Fruit fly (Drosophila melanogaster) Kc167 (cell line): Measurements from ENCODE around the gene CG4151.

Source experiments
- Myc ChIP-seq: fragments of >200 bp; optimal IDR thresholded peaks from 2 replicates; lab custom pipeline; 2017; ENCODE audit warnings: missing external identifiers
- Sin3A ChIP-seq: fragments of >200 bp; optimal IDR thresholded peaks from 2 replicates; lab custom pipeline; 2018; ENCODE audit warnings: missing external identifiers
- h ChIP-seq: fragments of >200 bp; optimal IDR thresholded peaks from 3 replicates; lab custom pipeline; 2018; ENCODE audit warnings: missing external identifiers
- insv ChIP-seq: fragments of >200 bp; optimal IDR thresholded peaks from 3 replicates; lab custom pipeline; 2018; ENCODE audit warnings: missing external identifiers
- psq ChIP-seq: fragments of >200 bp; optimal IDR thresholded peaks from 2 replicates; lab custom pipeline; 2017; ENCODE audit warnings: missing external identifiers
- ttk ChIP-seq: sonication (Bioruptor generic); optimal IDR thresholded peaks from 2 replicates; lab custom pipeline; 2017; ENCODE audit warnings: missing external identifiers

Gene CG4151

DNA sequence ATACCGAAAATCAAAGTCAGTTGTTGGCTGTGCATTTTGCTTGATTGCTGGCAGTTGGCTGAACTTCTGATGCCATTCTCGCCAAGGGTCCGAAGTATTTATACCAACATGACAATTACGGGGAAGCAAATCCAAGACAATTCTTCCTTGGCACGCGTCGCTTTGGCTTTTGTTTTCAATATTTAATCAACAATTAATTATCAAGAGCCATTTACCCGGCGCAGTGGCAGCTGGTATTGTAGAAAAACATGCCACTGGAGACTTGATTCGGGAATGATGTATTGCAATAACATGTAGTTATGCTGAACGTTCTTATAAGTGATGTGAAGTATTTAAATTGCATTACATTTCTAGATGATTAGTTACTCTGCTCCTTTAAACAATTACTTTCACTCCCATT, at the start of gene CG4151, which contains the start of gene CG32762:
CG4151 (plus strand) TSS at position 348 of the 400 bp plus-strand sequence.
CG32762 (minus strand) TSS at position 101 of the 400 bp plus-strand sequence.
- TF ChIP-seq ttk (lab: Kevin White, UChicago): no peak
- no peak for TF ChIP-seq Myc (lab: Kevin White, UChicago)

DNA sequence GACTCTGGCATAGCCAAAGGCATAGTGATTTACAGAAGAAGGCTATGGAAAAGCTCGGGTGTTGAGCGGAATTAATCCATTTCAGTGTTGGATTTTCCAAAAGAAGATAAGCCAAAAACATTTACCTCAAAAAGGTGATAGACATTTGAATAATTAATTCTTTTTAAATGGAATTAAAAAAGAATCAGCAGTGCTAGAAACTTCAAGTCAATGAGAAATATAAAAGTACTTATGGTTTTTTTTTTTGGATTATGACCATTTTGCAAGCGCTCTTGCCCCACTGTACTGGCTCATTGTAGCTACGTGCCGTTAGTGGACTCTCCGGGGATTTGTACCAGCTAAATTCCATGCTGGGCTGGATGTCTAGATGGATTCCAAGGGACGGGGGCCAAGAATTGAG, 15.4 kb upstream of the CG4151 start:
- TF ChIP-seq Sin3A (lab: Kevin White, UChicago): no peak
- no peak for TF ChIP-seq h (lab: Kevin White, UChicago)
- no peak for TF ChIP-seq ttk (lab: Kevin White, UChicago)
- no peak for TF ChIP-seq insv

DNA sequence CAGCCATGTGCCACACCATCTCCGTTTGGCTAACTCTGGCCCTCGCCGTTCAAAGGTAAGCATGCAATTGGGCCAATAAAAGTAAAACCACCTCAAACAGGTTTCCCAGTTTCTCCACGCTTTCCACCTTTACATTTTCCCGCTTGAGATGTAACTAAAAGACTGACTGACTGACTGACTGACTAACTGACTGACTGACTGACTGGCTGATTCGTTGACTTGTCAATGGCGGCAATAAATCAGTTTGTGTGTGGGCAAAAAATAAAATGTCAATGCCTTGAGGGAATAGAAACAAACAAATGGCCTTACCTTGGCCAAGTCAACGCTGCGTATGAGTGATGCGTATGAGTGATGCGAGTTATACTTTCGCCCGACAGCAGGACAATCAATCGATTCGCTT, 13.9 kb upstream of the CG4151 start:
- TF ChIP-seq Sin3A (lab: Kevin White, UChicago): no peak

DNA sequence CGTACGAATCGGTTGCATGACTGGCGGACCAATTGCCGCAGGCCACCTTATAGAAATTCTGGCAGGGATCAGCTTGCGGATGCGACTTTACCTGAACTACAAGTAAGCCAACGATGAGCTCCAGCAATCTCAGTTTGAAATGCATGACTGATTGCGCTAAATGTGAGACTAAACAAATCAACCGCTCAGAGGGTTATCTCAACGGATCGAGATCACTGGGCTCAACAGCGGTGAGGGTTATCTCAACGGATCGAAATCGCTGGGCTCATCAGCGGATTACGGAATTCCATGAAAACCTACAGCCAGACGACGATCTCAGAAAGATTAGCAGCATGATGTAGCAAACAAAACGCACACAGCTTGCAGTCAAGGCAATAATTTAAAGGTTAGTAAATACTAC, 5.4 kb upstream of the CG4151 start, which contains the start of gene frma:
frma (minus strand) TSS at position 152 of the 400 bp plus-strand sequence.
- no peak for TF ChIP-seq insv
- no peak for TF ChIP-seq h (lab: Kevin White, UChicago)
- TF ChIP-seq psq (lab: Kevin White, UChicago): no peak
- no peak for TF ChIP-seq Myc (lab: Kevin White, UChicago)
- TF ChIP-seq Sin3A (lab: Kevin White, UChicago): no peak
- TF ChIP-seq ttk (lab: Kevin White, UChicago): no peak

DNA sequence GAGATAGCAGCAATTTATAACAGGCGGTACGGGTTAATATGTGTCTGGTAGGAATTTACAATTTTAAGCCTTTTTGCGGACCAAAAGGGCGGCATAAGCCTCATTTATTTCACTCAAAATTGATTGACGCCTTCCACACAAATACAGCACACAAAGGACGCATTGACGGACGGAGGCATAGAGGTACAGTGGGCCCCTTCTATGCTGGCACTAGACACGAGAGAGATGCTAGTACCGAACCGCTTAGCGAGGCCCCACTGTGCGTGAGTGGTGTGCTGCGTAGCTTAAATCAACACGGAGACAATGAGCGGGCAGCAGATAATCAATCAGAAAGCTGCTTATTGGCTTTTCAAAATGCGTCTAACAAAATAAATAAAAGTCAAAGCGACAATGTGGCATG, 4.5 kb upstream of the CG4151 start:
- no peak for TF ChIP-seq Myc (lab: Kevin White, UChicago)
- no peak for TF ChIP-seq h (lab: Kevin White, UChicago)
- no peak for TF ChIP-seq ttk (lab: Kevin White, UChicago)
- no peak for TF ChIP-seq psq (lab: Kevin White, UChicago)
- TF ChIP-seq Sin3A (lab: Kevin White, UChicago): no peak
- TF ChIP-seq insv: no peak

DNA sequence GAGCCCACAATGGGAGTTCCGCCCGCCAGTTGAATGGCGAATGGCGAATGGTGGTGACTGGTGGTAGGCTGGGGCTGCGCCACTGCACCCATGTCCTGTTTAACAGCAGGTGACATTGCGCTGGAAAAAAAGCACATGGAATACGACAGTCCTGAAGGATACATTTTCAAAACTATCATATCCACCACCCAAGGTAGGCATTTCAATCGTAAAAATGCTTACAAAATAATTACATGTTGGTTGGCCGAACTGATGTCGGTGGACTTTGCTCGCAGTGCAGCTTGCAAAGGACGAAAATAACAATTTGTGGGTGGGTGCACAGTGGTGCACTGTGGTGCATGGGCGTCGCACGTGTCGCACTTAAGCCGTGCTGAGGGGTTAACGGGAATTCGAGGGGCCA, 2.6 kb downstream of the CG4151 start:
- TF ChIP-seq ttk (lab: Kevin White, UChicago) (no peak), psq (lab: Kevin White, UChicago) (no peak), Myc (lab: Kevin White, UChicago) (no peak), insv (no peak), h (lab: Kevin White, UChicago) (no peak), Sin3A (lab: Kevin White, UChicago) (no peak)

DNA sequence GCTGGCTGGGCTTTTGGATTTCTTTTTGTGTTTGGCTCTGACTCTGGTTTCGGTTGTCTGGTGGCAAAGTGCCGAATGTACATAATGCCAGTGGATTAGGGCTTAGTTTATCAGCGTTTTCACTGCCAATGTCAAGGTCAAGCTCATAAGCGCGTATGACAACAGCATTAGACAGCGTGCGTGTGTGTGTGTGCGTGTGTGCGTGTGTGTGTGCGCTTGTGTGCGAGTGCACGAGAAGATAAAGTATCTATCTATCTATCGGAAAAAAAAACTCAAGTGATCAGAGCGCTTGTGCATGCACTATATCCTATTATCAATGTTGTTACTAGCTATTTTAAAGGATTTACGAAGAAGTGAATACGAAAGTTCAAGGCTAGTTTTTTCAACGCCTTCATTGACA, 9.9 kb downstream of the CG4151 start:
- TF ChIP-seq Sin3A (lab: Kevin White, UChicago) (no peak), psq (lab: Kevin White, UChicago) (no peak), insv (no peak), Myc (lab: Kevin White, UChicago) (no peak), ttk (lab: Kevin White, UChicago) (no peak), h (lab: Kevin White, UChicago) (no peak)

DNA sequence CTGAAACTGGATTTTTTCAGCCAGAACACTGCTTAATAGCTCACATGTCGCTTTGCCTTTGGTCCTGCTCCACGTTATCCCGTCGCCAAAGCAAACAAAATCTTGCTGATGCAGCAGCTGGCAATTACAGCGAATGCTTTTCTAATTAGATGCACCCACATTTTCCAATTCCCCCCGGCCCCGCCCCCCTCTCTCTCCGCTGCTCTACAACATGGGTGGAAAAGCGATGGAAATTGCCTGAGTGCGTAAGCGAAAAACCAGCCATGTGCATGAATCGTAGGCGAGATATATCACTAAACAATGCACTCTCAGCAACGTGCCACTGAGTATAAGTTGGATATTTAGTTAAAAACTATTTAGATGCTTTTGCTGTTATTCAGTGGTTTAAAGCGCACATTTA, 13.9 kb downstream of the CG4151 start:
- no peak for TF ChIP-seq Sin3A (lab: Kevin White, UChicago)
- TF ChIP-seq ttk (lab: Kevin White, UChicago): no peak
- TF ChIP-seq psq (lab: Kevin White, UChicago): no peak
- TF ChIP-seq Myc (lab: Kevin White, UChicago): no peak
- no peak for TF ChIP-seq insv
- no peak for TF ChIP-seq h (lab: Kevin White, UChicago)

DNA sequence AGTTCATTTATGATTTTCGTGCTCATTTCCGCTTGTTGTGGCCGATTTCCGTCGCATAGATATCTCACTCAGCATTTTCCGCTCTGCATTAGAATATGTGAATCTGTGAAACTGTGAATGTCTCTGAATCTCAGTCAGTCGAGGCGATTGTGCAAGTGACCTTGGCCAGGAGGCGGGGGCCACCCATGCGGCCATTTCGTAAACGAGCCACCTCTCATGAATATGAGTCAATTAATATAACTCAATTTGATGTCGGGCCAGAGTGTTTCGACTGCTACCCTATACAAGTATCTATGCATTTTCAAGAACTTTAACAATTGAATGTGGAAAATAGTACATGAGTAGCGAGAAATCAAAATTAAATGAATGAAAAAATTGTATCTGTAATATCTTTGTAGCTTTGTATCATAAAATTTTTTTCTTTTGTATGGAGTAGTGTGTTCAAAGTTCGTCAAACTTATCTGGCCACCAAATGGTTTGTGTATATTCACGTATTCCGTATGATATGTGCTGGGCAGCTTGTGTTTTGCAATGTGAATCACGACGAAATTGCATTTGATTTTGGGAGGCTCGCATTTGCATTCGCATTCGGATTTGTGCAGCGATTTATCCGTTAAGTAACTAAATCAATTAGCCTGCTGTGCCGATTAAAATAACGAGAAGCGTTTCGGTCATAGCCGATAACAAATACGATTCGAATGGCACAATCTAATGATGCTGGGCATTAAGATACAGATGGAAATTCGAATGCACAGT, 14.8 kb downstream of the CG4151 start, which contains the start of gene CG12730:
CG12730 (plus strand) TSS at position 706 of the 756 bp plus-strand sequence.
- TF ChIP-seq ttk (lab: Kevin White, UChicago): no peak
- no peak for TF ChIP-seq h (lab: Kevin White, UChicago)
- TF ChIP-seq insv: no peak
- no peak for TF ChIP-seq Myc (lab: Kevin White, UChicago)
- TF ChIP-seq psq (lab: Kevin White, UChicago): no peak
- TF ChIP-seq Sin3A (lab: Kevin White, UChicago): no peak

DNA sequence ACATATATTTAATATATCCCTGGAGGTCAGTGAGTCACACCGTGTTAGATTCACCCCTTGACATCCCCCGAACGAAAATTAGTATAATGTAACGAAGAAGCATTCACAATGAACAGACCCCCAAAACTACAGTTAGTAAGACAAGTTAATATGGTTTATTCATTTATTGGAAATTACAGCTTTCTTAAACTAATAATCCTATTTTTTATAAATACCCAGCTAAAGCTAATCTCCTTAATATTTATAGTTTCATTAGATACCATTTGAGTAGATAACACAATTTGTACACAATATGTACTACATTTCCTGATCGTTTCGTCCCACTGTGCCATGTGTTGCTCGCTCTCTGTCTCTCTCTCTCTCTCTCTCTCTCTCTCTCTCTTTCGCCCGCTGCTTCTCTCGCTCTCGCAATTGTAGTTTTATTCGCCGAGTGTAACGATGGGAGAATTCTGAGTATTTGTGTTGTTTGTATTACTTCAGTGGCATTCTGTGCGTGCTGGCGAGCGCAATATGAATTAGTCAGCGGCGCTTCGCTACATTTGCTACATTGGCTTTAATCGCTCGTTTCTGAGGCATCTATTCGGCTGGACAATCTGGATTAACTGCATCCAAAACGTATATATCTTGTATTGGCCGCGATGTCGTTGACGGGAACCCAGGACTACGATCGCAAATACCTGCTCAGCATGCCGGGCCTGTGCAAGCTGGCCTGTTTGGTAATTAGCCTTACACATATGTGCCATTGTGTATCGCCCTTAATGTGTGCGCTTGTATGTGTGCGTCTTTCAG, 15.7 kb downstream of the CG4151 start:
- no peak for TF ChIP-seq ttk (lab: Kevin White, UChicago)
- TF ChIP-seq Sin3A (lab: Kevin White, UChicago): no peak
- no peak for TF ChIP-seq h (lab: Kevin White, UChicago)
- no peak for TF ChIP-seq Myc (lab: Kevin White, UChicago)
- no peak for TF ChIP-seq insv
- TF ChIP-seq psq (lab: Kevin White, UChicago): no peak

DNA sequence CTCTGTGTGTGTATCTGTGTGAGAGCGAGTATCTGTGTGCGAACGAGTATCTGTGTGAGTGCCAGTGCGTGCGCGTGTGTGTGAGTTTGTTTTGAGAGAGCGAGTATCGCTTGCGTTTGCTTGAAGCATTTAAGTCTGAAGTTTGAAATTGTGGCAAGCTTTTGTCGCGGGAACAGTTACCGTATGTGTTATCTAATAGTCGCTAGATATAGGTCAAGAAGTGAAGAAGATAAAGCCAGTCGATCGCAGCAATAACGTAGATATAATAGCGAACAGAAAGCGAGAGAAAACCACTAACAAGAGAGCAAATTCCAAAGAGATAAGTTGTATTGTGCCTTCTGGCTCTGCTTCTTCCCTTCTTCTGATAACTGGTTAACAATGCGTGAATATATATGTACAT, 16.9 kb downstream of the CG4151 start:
- TF ChIP-seq ttk (lab: Kevin White, UChicago) (no peak), psq (lab: Kevin White, UChicago) (no peak), Sin3A (lab: Kevin White, UChicago) (no peak), h (lab: Kevin White, UChicago) (no peak), Myc (lab: Kevin White, UChicago) (no peak), insv (no peak)
